Fruit fly (Drosophila melanogaster) whole organism, embryonic: Measurements from ENCODE around the gene CG7530.

ENCODE experiments used
- CG12219 ChIP-seq: fragments of 200-800 bp; sonication (Bioruptor generic); optimal IDR thresholded peaks from 3 replicates; lab custom pipeline; 2018; ENCODE audit warnings: missing biosample characterization, mild to moderate bottlenecking, missing genetic modification characterization
- CG12299 ChIP-seq: fragments of 200-800 bp; sonication (Bioruptor generic); optimal IDR thresholded peaks from 2 replicates; lab custom pipeline; 2018; ENCODE audit warnings: missing biosample characterization, mild to moderate bottlenecking, missing genetic modification characterization
- CG14860 ChIP-seq: fragments of 200-800 bp; sonication (Bioruptor generic); IDR thresholded peaks from 3 replicates; pipeline ENCODE4 v1.3.6; 2022; ENCODE audit warnings: missing biosample characterization, missing genetic modification characterization; ENCODE audit not compliant: partially characterized antibody
- CG17912 ChIP-seq: fragments of 200-800 bp; sonication (Bioruptor generic); optimal IDR thresholded peaks from 2 replicates; lab custom pipeline; 2018; ENCODE audit warnings: missing biosample characterization, mild to moderate bottlenecking, missing genetic modification characterization
- CG18262 ChIP-seq: fragments of 200-800 bp; optimal IDR thresholded peaks from 3 replicates; lab custom pipeline; 2019; ENCODE audit warnings: missing biosample characterization, mild to moderate bottlenecking, missing genetic modification characterization, moderate library complexity
- CG2129 ChIP-seq: fragments of 200-800 bp; sonication (Bioruptor generic); IDR thresholded peaks from 2 replicates; pipeline ENCODE4 v1.3.6; 2022; ENCODE audit warnings: missing biosample characterization, missing genetic modification characterization; ENCODE audit not compliant: partially characterized antibody
- CG31441 ChIP-seq: fragments of 200-800 bp; sonication (Bioruptor generic); IDR thresholded peaks from 2 replicates; pipeline ENCODE4 v1.3.6; 2022; ENCODE audit warnings: missing biosample characterization, missing genetic modification characterization
- CG3163 ChIP-seq: fragments of 200-800 bp; sonication (Bioruptor generic); optimal IDR thresholded peaks from 3 replicates; lab custom pipeline; 2016; ENCODE audit warnings: missing biosample characterization, missing genetic modification characterization
- CG6254 ChIP-seq: fragments of 200-800 bp; sonication (Bioruptor generic); optimal IDR thresholded peaks from 3 replicates; lab custom pipeline; 2017; ENCODE audit warnings: mild to moderate bottlenecking, missing biosample characterization, missing genetic modification reagents, missing genetic modification characterization
- CG6272 ChIP-seq: fragments of 200-800 bp; sonication (Bioruptor generic); IDR thresholded peaks from 2 replicates; pipeline ENCODE4 v1.3.6; 2022; ENCODE audit warnings: missing biosample characterization, missing genetic modification characterization
- CG6683 ChIP-seq: fragments of 200-800 bp; sonication (Bioruptor generic); optimal IDR thresholded peaks from 2 replicates; lab custom pipeline; 2017; ENCODE audit warnings: missing biosample characterization, mild to moderate bottlenecking, missing genetic modification characterization, missing genetic modification reagents
- CG6765 ChIP-seq: fragments of 200-800 bp; sonication (Bioruptor generic); optimal IDR thresholded peaks from 3 replicates; lab custom pipeline; 2017; ENCODE audit warnings: missing biosample characterization, mild to moderate bottlenecking, missing genetic modification characterization
- CG7963 ChIP-seq: fragments of 200-800 bp; sonication (Bioruptor generic); IDR thresholded peaks from 3 replicates; pipeline ENCODE4 v1.3.6; 2022; ENCODE audit warnings: missing biosample characterization, missing genetic modification characterization; ENCODE audit not compliant: partially characterized antibody
- CG8290 ChIP-seq, 3 experiments: fragments of 200-800 bp; sonication (Bioruptor generic); optimal IDR thresholded peaks; 2 replicates each; lab custom pipeline; 2016 to 2019; ENCODE audit warnings: missing biosample characterization in 3 of 3, missing genetic modification characterization in 3 of 3, mild to moderate bottlenecking in 2 of 3, moderate library complexity in 1 of 3
- CG9797 ChIP-seq: fragments of 200-800 bp; sonication (Bioruptor generic); optimal IDR thresholded peaks from 3 replicates; lab custom pipeline; 2018; ENCODE audit warnings: missing biosample characterization, mild to moderate bottlenecking, missing genetic modification characterization
- CG9817 ChIP-seq: fragments of 200-800 bp; sonication (Bioruptor generic); optimal IDR thresholded peaks from 2 replicates; lab custom pipeline; 2018; ENCODE audit warnings: missing biosample characterization, mild to moderate bottlenecking, missing genetic modification characterization, moderate library complexity
- CG9876 ChIP-seq: fragments of 200-800 bp; sonication (Bioruptor generic); optimal IDR thresholded peaks from 2 replicates; lab custom pipeline; 2016; ENCODE audit warnings: missing biosample characterization, missing genetic modification characterization
- Dip2 ChIP-seq: fragments of 200-800 bp; sonication (Bioruptor generic); IDR thresholded peaks from 2 replicates; pipeline ENCODE4 v1.3.6; 2022; ENCODE audit warnings: missing biosample characterization, missing genetic modification characterization
- Doc3 ChIP-seq: fragments of 200-800 bp; sonication (Bioruptor generic); IDR thresholded peaks from 3 replicates; pipeline ENCODE4 v1.3.6; 2022; ENCODE audit warnings: missing biosample characterization, missing genetic modification characterization; ENCODE audit not compliant: partially characterized antibody
- Hr3 ChIP-seq: fragments of 200-800 bp; sonication (Bioruptor generic); optimal IDR thresholded peaks from 3 replicates; lab custom pipeline; 2016; ENCODE audit warnings: missing biosample characterization, missing genetic modification characterization
- Hr39 ChIP-seq: fragments of >200 bp; optimal IDR thresholded peaks from 2 replicates; lab custom pipeline; 2017
- Lpt ChIP-seq: fragments of >200 bp; optimal IDR thresholded peaks from 2 replicates; lab custom pipeline; 2018; ENCODE audit warnings: missing biosample characterization, missing genetic modification characterization
- Max ChIP-seq: fragments of 200-800 bp; sonication (Bioruptor generic); optimal IDR thresholded peaks from 2 replicates; lab custom pipeline; 2016; ENCODE audit warnings: missing biosample characterization, mild to moderate bottlenecking, missing genetic modification characterization
- Mrtf ChIP-seq: fragments of 200-800 bp; sonication (Bioruptor generic); IDR thresholded peaks from 3 replicates; pipeline ENCODE4 v1.3.6; 2022; ENCODE audit warnings: missing biosample characterization, missing genetic modification characterization
- Myb ChIP-seq: fragments of 200-800 bp; sonication (Bioruptor generic); optimal IDR thresholded peaks from 2 replicates; lab custom pipeline; 2016; ENCODE audit warnings: missing biosample characterization, missing genetic modification characterization
- NC2α ChIP-seq: fragments of 200-800 bp; sonication (Bioruptor generic); optimal IDR thresholded peaks from 2 replicates; lab custom pipeline; 2016; ENCODE audit warnings: missing biosample characterization, missing genetic modification characterization
- Oli ChIP-seq: fragments of 200-800 bp; sonication (Bioruptor generic); optimal IDR thresholded peaks from 2 replicates; lab custom pipeline; 2018; ENCODE audit warnings: missing biosample characterization, mild to moderate bottlenecking, missing genetic modification characterization, moderate library complexity
- Trl ChIP-seq, 3 experiments: fragments of >200 bp in 2 of 3; fragments of 200-800 bp in 1 of 3; sonication (Bioruptor generic) in 1 of 3; optimal IDR thresholded peaks; 2 replicates in 1 of 3; 3 replicates in 2 of 3; lab custom pipeline; 2016 to 2017; ENCODE audit warnings: missing biosample characterization in 1 of 3, missing genetic modification characterization in 1 of 3
- YL-1 ChIP-seq: fragments of 200-800 bp; sonication (Bioruptor generic); optimal IDR thresholded peaks from 3 replicates; lab custom pipeline; 2017; ENCODE audit warnings: missing biosample characterization, mild to moderate bottlenecking, missing genetic modification characterization
- az2 ChIP-seq: fragments of 200-800 bp; sonication (Bioruptor generic); optimal IDR thresholded peaks from 3 replicates; lab custom pipeline; 2016; ENCODE audit warnings: missing biosample characterization, missing genetic modification characterization
- cato ChIP-seq: fragments of 200-800 bp; sonication (Bioruptor generic); optimal IDR thresholded peaks from 2 replicates; lab custom pipeline; 2016; ENCODE audit warnings: missing biosample characterization, missing genetic modification characterization, borderline replicate concordance
- caup ChIP-seq: fragments of 200-800 bp; sonication (Bioruptor generic); optimal IDR thresholded peaks from 3 replicates; lab custom pipeline; 2017; ENCODE audit warnings: missing biosample characterization, mild to moderate bottlenecking, missing genetic modification characterization, moderate library complexity; ENCODE audit not compliant: severe bottlenecking
- dan ChIP-seq: fragments of 200-800 bp; sonication (Bioruptor generic); IDR thresholded peaks from 2 replicates; pipeline ENCODE4 v1.3.6; 2022; ENCODE audit warnings: missing biosample characterization, missing genetic modification characterization
- danr ChIP-seq: fragments of 200-800 bp; sonication (Bioruptor generic); IDR thresholded peaks from 2 replicates; pipeline ENCODE4 v1.3.6; 2022; ENCODE audit warnings: missing biosample characterization, missing genetic modification characterization
- dimm ChIP-seq: fragments of 200-800 bp; sonication (Bioruptor generic); IDR thresholded peaks from 2 replicates; pipeline ENCODE4 v1.3.6; 2022; ENCODE audit warnings: missing biosample characterization, missing genetic modification characterization
- dysf ChIP-seq: fragments of 200-800 bp; sonication (Bioruptor generic); IDR thresholded peaks from 3 replicates; pipeline ENCODE4 v1.3.6; 2022; ENCODE audit warnings: missing biosample characterization, missing genetic modification characterization
- ewg ChIP-seq: fragments of 200-800 bp; sonication (Bioruptor generic); optimal IDR thresholded peaks from 3 replicates; lab custom pipeline; 2017; ENCODE audit warnings: mild to moderate bottlenecking, missing biosample characterization, missing genetic modification reagents, missing genetic modification characterization
- lab ChIP-seq: fragments of 200-800 bp; sonication (Bioruptor generic); optimal IDR thresholded peaks from 3 replicates; lab custom pipeline; 2017; ENCODE audit warnings: missing biosample characterization, missing genetic modification characterization, mild to moderate bottlenecking, moderate library complexity, missing genetic modification reagents
- pros ChIP-seq: fragments of 200-800 bp; sonication (Bioruptor generic); optimal IDR thresholded peaks from 3 replicates; lab custom pipeline; 2019; ENCODE audit warnings: missing biosample characterization, mild to moderate bottlenecking, missing genetic modification characterization, moderate library complexity
- sim ChIP-seq: fragments of 200-800 bp; sonication (Bioruptor generic); IDR thresholded peaks from 2 replicates; pipeline ENCODE4 v1.3.6; 2022; ENCODE audit warnings: missing biosample characterization, missing genetic modification characterization
- sima ChIP-seq: fragments of 200-800 bp; sonication (Bioruptor generic); optimal IDR thresholded peaks from 2 replicates; lab custom pipeline; 2016; ENCODE audit warnings: missing biosample characterization, missing genetic modification characterization
- slou ChIP-seq: fragments of 200-800 bp; sonication (Bioruptor generic); optimal IDR thresholded peaks from 3 replicates; lab custom pipeline; 2016; ENCODE audit warnings: missing biosample characterization, missing genetic modification characterization
- sqz ChIP-seq: fragments of 200-800 bp; sonication (Bioruptor generic); optimal IDR thresholded peaks from 3 replicates; lab custom pipeline; 2018; ENCODE audit warnings: missing biosample characterization, mild to moderate bottlenecking, missing genetic modification characterization
- tap ChIP-seq: fragments of 200-800 bp; optimal IDR thresholded peaks from 3 replicates; lab custom pipeline; 2019; ENCODE audit warnings: missing biosample characterization, mild to moderate bottlenecking, missing genetic modification characterization, moderate library complexity
- tll ChIP-seq, 2 experiments: fragments of 200-800 bp in 1 of 2; fragments of >200 bp in 1 of 2; sonication (Bioruptor generic) in 1 of 2; optimal IDR thresholded peaks; 2 replicates each; lab custom pipeline; 2017 to 2019; ENCODE audit warnings: missing biosample characterization in 2 of 2, missing genetic modification characterization in 2 of 2, mild to moderate bottlenecking in 1 of 2, moderate library complexity in 1 of 2
- tna ChIP-seq: fragments of 200-800 bp; sonication (Bioruptor generic); IDR thresholded peaks from 2 replicates; pipeline ENCODE4 v1.3.6; 2022; ENCODE audit warnings: missing biosample characterization, missing genetic modification characterization; ENCODE audit not compliant: partially characterized antibody
- ttk ChIP-seq: fragments of 200-800 bp; sonication (Bioruptor generic); IDR thresholded peaks from 2 replicates; pipeline ENCODE4 v2.1.2; 2022; ENCODE audit warnings: missing biosample characterization, missing genetic modification characterization
- unpg ChIP-seq: fragments of 200-800 bp; sonication (Bioruptor generic); optimal IDR thresholded peaks from 3 replicates; lab custom pipeline; 2018; ENCODE audit warnings: missing biosample characterization, mild to moderate bottlenecking, missing genetic modification characterization, moderate library complexity

The CG7530 gene

dm6 chr3R:14714904-14715588 is 16.3 kb downstream of the CG7530 start (continued):
- TF ChIP-seq CG17912 (GFP tag; lab: Kevin White, UChicago), result no peak
- peak; percentile 58 for TF ChIP-seq ewg (GFP tag; lab: Kevin White, UChicago)
- no peak for TF ChIP-seq Trl (optimal IDR thresholded peaks at IDR 0.05; lab: Kevin White, UChicago)
- TF ChIP-seq Trl (GFP tag; optimal IDR thresholded peaks at IDR 0.05; lab: Kevin White, UChicago), result no peak
- TF ChIP-seq NC2α (GFP tag; lab: Kevin White, UChicago), result no peak
- peak; percentile 46 for TF ChIP-seq az2 (GFP tag; lab: Kevin White, UChicago)
- TF ChIP-seq sqz, result no peak
- TF ChIP-seq caup, result no peak
- TF ChIP-seq CG6683 (GFP tag; lab: Kevin White, UChicago), result no peak
- no peak; the same call in 1 of the 2 replicates for TF ChIP-seq CG31441
- TF ChIP-seq Oli (tag; lab: Kevin White, UChicago), result peak; percentile 73
- TF ChIP-seq CG7963 (GFP tag; lab: Robert Waterston, UW), result no peak
- no peak for TF ChIP-seq Dip2 (GFP tag; lab: Robert Waterston, UW)
- TF ChIP-seq sima (GFP tag; lab: Kevin White, UChicago), result no peak
- TF ChIP-seq Doc3 (GFP tag; lab: Robert Waterston, UW), result no peak
- no peak for TF ChIP-seq CG6272 (GFP tag; lab: Robert Waterston, UW)
- TF ChIP-seq CG9797 (GFP tag; lab: Kevin White, UChicago), result no peak
- peak; percentile 54; the same call in 2 of the 3 replicates for TF ChIP-seq dysf
- TF ChIP-seq Hr3, result no peak
- TF ChIP-seq Myb (GFP tag; lab: Kevin White, UChicago), result no peak
- TF ChIP-seq tll (GFP tag; optimal IDR thresholded peaks at IDR 0.05; lab: Kevin White, UChicago), result no peak
- TF ChIP-seq CG9817 (tag; lab: Kevin White, UChicago), result no peak
- peak; percentile 21 for TF ChIP-seq CG12219 (GFP tag; lab: Kevin White, UChicago)
- no peak for TF ChIP-seq cato
- TF ChIP-seq CG8290 (GFP tag; optimal IDR thresholded peaks at IDR 0.05; lab: Kevin White, UChicago), result no peak
- no peak for TF ChIP-seq CG8290 (tag; optimal IDR thresholded peaks at IDR 0.05; lab: Kevin White, UChicago)
- TF ChIP-seq CG6765 (GFP tag; lab: Kevin White, UChicago), result no peak
- TF ChIP-seq unpg, result peak; percentile 77
- no peak for TF ChIP-seq dimm (GFP tag; lab: Robert Waterston, UW)
- peak; percentile 73 for TF ChIP-seq CG6254
- TF ChIP-seq CG3163 (GFP tag; lab: Kevin White, UChicago), result no peak
- TF ChIP-seq dan (GFP tag; lab: Robert Waterston, UW), result no peak
- TF ChIP-seq CG9876, result no peak
- TF ChIP-seq CG2129 (GFP tag; lab: Robert Waterston, UW), result no peak
- TF ChIP-seq Lpt (GFP tag; lab: Kevin White, UChicago), result no peak
- TF ChIP-seq CG14860 (GFP tag; lab: Robert Waterston, UW), result no peak
- TF ChIP-seq slou (GFP tag; lab: Kevin White, UChicago), result no peak
- TF ChIP-seq lab (GFP tag; lab: Kevin White, UChicago), result peak; percentile 5
- 0 out of 2 replicates have a peak, but pooled peaks have one; percentile 19 for TF ChIP-seq ttk (GFP tag; lab: Robert Waterston, UW)
- peak; percentile 37 for TF ChIP-seq tap
- TF ChIP-seq Mrtf (GFP tag; lab: Robert Waterston, UW), result no peak
- TF ChIP-seq tna (GFP tag; lab: Robert Waterston, UW), result no peak
- no peak for TF ChIP-seq Hr39
- no peak for TF ChIP-seq CG12299 (tag; lab: Kevin White, UChicago)
- TF ChIP-seq danr (GFP tag; lab: Robert Waterston, UW), result no peak
- no peak for TF ChIP-seq pros
- peak; percentile 45 for TF ChIP-seq Max
- TF ChIP-seq YL-1 (GFP tag; lab: Kevin White, UChicago), result no peak
- TF ChIP-seq sim (GFP tag; lab: Robert Waterston, UW), result peak; percentile 32; the same call in 1 of the 2 replicates
- peak; percentile 51 for TF ChIP-seq CG18262 (tag; lab: Kevin White, UChicago)
